Worm (Caenorhabditis elegans): ENCODE measurements around the gene M04C3.2.
A peak's percentile ranks its signal among the peaks of the same experiment; 100 is the strongest.

Gene M04C3.2

ce11 chrV:19430351-19430913 lies 18.3 kb downstream of the M04C3.2 start (continued):
- TF ChIP-seq snpc-4 (GFP tag; optimal IDR thresholded peaks at IDR 0.05) (no peak), snpc-4 (tag; optimal IDR thresholded peaks at IDR 0.05) (no peak), madf-3 (GFP tag; IDR thresholded peaks at IDR 0.05) (0 out of 2 replicates have a peak, but pooled peaks have one; percentile 35), snpc-1.1 (tag; optimal IDR thresholded peaks at IDR 0.05; ENCODE audit: insufficient read depth) (no peak), sptf-2 (GFP tag; optimal IDR thresholded peaks at IDR 0.05) (peak; percentile 23), ztf-3 (GFP tag; optimal IDR thresholded peaks at IDR 0.05) (peak; percentile 3), let-607 (tag; optimal IDR thresholded peaks at IDR 0.05) (no peak), Y56A3A.18 (GFP tag; IDR thresholded peaks at IDR 0.05) (no peak), lsl-1 (GFP tag; optimal IDR thresholded peaks at IDR 0.05) (no peak), efl-1 (GFP tag; optimal IDR thresholded peaks at IDR 0.05) (no peak), nhr-27 (tag; optimal IDR thresholded peaks at IDR 0.05) (no peak), madf-6 (GFP tag; IDR thresholded peaks at IDR 0.05) (no peak), fkh-3 (tag; optimal IDR thresholded peaks at IDR 0.05) (peak; percentile 24), cebp-1 (GFP tag; IDR thresholded peaks at IDR 0.05) (no peak), cebp-1 (tag; optimal IDR thresholded peaks at IDR 0.05) (no peak), nhr-90 (tag; optimal IDR thresholded peaks at IDR 0.05) (no peak), ceh-100 (GFP tag; IDR thresholded peaks at IDR 0.05) (no peak), ekl-4 (GFP tag; IDR thresholded peaks at IDR 0.05) (peak; percentile 46), him-1 (tag; optimal IDR thresholded peaks at IDR 0.05) (no peak), lir-1 (GFP tag; conservative IDR thresholded peaks at IDR 0.05) (no peak), die-1 (tag; optimal IDR thresholded peaks at IDR 0.05) (no peak), B0261.1 (tag; optimal IDR thresholded peaks at IDR 0.05) (no peak), F33H1.4 (GFP tag; IDR thresholded peaks at IDR 0.05) (no peak), nhr-120 (GFP tag; IDR thresholded peaks at IDR 0.05) (no peak), C17E4.6 (GFP tag; IDR thresholded peaks at IDR 0.05) (0 out of 2 replicates have a peak, but pooled peaks have one; percentile 10), lag-1 (GFP tag; IDR thresholded peaks at IDR 0.05) (no peak), ztf-6 (GFP tag; IDR thresholded peaks at IDR 0.05) (no peak), madf-10 (tag; optimal IDR thresholded peaks at IDR 0.05) (no peak), sea-2 (GFP tag; IDR thresholded peaks at IDR 0.05) (peak; percentile 67; the same call in 1 of the 2 replicates), nhr-179 (tag; optimal IDR thresholded peaks at IDR 0.05) (no peak), Y53G8AR.9 (GFP tag; conservative IDR thresholded peaks at IDR 0.05) (no peak), aptf-3 (GFP tag; IDR thresholded peaks at IDR 0.05) (0 out of 2 replicates have a peak, but pooled peaks have one; percentile 21), chd-7 (tag; optimal IDR thresholded peaks at IDR 0.05) (peak; percentile 49), T26A5.8 (tag; optimal IDR thresholded peaks at IDR 0.05) (no peak), sdz-38 (tag; optimal IDR thresholded peaks at IDR 0.05) (no peak), repo-1 (tag; optimal IDR thresholded peaks at IDR 0.05) (no peak), F23B12.7 (tag; optimal IDR thresholded peaks at IDR 0.05; ENCODE audit: insufficient read depth) (no peak), ztf-25 (GFP tag; IDR thresholded peaks at IDR 0.05) (no peak), B0019.2 (GFP tag; conservative IDR thresholded peaks at IDR 0.05) (no peak), bed-1 (GFP tag; IDR thresholded peaks at IDR 0.05) (no peak), athp-1 (tag; optimal IDR thresholded peaks at IDR 0.05) (peak; percentile 67), snpc-3.4 (tag; optimal IDR thresholded peaks at IDR 0.05) (no peak), pha-4 (tag; optimal IDR thresholded peaks at IDR 0.05) (no peak), lsy-27 (tag; optimal IDR thresholded peaks at IDR 0.05; ENCODE audit: borderline replicate concordance, insufficient read depth) (no peak), atf-7 (tag; optimal IDR thresholded peaks at IDR 0.05) (no peak), F37B4.10 (GFP tag; IDR thresholded peaks at IDR 0.05) (no peak), ceh-58 (GFP tag; IDR thresholded peaks at IDR 0.05) (no peak), K12H6.12 (tag; optimal IDR thresholded peaks at IDR 0.05) (no peak), zim-3 (tag; optimal IDR thresholded peaks at IDR 0.05) (peak; percentile 52)

Measured in whole organism, young adult.